Worm (Caenorhabditis elegans): ENCODE measurements around the gene K05F1.14.

DNA sequence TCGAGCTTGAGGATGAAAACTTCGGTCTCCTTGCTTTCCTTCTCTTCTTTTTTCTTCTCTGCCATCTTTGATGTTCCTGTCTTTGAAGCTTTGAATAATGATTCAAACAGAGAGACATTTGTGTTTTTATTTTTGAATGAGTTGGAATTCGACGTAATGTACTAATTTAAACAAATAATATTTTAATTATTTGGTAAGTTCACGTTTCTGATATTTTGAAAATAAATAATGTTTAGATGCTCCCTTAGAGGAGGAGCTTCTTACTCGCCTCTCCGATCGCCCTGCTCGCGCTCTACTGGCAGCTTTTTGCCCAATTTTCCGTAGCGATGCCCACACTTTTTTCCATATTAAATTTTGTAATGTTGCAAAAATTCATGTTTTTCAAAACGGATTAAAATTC lies 8.7 kb upstream of the K05F1.14 start, which contains the start of the genes K05F1.9 and K05F1.1:
- no peak for TF ChIP-seq hmg-4 (GFP tag; optimal IDR thresholded peaks at IDR 0.05)
- TF ChIP-seq hmbx-1 (tag; optimal IDR thresholded peaks at IDR 0.05), result no peak
- TF ChIP-seq flt-1 (GFP tag; IDR thresholded peaks at IDR 0.05), result no peak
- no peak for TF ChIP-seq ceh-13 (GFP tag; optimal IDR thresholded peaks at IDR 0.05)
- no peak for TF ChIP-seq scrt-1 (GFP tag; IDR thresholded peaks at IDR 0.05)
- TF ChIP-seq ama-1 (optimal IDR thresholded peaks at IDR 0.05), result no peak
- no peak for TF ChIP-seq tra-4 (tag; optimal IDR thresholded peaks at IDR 0.05)
